Worm (Caenorhabditis elegans): Measurements from ENCODE around the gene clec-242.

The clec-242 gene

DNA sequence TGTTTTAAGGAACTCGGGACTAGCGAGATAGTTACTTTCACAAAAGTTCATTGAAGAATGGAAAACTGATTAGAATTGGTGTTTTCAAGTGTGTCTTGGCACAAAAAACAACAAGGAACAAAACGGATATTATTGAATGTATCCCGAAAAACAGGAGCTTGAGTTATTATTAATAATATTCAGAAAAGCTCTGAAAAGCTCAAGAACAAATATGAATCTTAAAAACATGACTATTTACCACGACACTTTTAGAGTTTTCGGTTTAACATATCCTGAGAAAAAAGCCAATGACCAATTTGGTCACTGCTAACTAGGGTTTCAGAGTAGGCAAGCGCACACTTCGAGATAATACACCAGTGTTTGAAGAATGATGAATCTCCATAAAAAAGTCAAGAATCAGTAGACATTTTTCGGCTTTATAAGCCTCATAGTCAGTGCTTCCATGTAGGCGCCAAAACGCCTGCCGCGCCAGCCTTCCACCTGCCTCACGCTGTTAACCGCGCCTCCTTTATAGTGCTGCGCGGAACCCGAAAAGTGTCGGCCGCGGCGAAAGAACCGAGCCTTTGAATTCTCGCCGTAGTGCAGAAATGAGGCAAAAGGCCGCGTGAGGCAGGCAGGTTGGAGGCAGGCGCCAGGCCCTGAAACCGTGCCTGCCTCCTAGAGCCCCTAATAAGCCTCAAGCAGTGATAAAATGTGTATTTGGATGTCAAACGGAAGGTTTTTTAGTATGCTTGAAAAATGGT is 33.1 kb downstream of the clec-242 start, which contains the start of gene srh-236:
srh-236 (minus strand) TSS at position 51 of the 743 bp plus-strand sequence.
- no peak for TF ChIP-seq ztf-11 (tag; optimal IDR thresholded peaks at IDR 0.05)
- TF ChIP-seq F13H6.1 (tag; optimal IDR thresholded peaks at IDR 0.05) = no peak
- no peak for TF ChIP-seq ceh-16 (tag; optimal IDR thresholded peaks at IDR 0.05)
- no peak for TF ChIP-seq sem-4 (tag; optimal IDR thresholded peaks at IDR 0.05)
- no peak for TF ChIP-seq mdl-1 (tag; optimal IDR thresholded peaks at IDR 0.05)

- TF ChIP-seq unc-39 (tag; optimal IDR thresholded peaks at IDR 0.05) (no peak), lin-11 (tag; optimal IDR thresholded peaks at IDR 0.05) (no peak), R02D3.7 (tag; optimal IDR thresholded peaks at IDR 0.05) (no peak), nhr-23 (tag; optimal IDR thresholded peaks at IDR 0.05) (no peak), lin-39 (tag; optimal IDR thresholded peaks at IDR 0.05) (no peak), ceh-82 (tag; optimal IDR thresholded peaks at IDR 0.05) (no peak), C34F6.9 (tag; optimal IDR thresholded peaks at IDR 0.05) (no peak), skn-1 (tag; optimal IDR thresholded peaks at IDR 0.05) (no peak), F13H6.1 (tag; optimal IDR thresholded peaks at IDR 0.05) (no peak), nhr-237 (tag; optimal IDR thresholded peaks at IDR 0.05) (no peak), elt-3 (tag; optimal IDR thresholded peaks at IDR 0.05) (no peak), zag-1 (tag; optimal IDR thresholded peaks at IDR 0.05) (no peak), sma-3 (GFP tag; optimal IDR thresholded peaks at IDR 0.05) (no peak)
Observed at ce11 chrV:17208045-17208444, 37.3 kb downstream of the clec-242 start, which contains the start of gene Y68A4A.13. TSS of gene Y68A4A.13 (minus strand) at chrV:17208145.

DNA sequence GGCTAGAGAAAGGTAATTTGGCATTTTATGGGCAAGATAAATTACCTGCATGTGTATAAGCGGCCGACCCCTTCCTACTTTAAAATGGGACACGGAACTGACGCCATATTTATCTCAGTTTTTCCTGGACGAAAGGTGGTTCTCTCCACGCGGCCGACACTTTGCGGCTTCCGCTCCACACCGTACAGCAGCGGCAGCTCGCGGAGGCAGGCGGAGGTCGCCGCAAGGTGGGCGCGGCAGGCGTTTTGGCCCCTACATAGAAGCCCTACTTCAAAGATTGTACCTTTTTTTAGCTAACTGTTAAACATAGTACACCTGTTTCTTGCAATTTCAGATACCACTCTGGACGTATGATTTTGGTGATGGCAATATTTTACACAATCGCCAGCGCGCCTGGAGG is 38.8 kb downstream of the clec-242 start:
- no peak for TF ChIP-seq snpc-4 (tag; optimal IDR thresholded peaks at IDR 0.05)
- no peak for TF ChIP-seq lsy-2 (tag; optimal IDR thresholded peaks at IDR 0.05)
- no peak for TF ChIP-seq nhr-21 (tag; optimal IDR thresholded peaks at IDR 0.05)
- no peak for TF ChIP-seq ztf-1 (GFP tag; conservative IDR thresholded peaks at IDR 0.05)
- TF ChIP-seq ztf-11 (tag; optimal IDR thresholded peaks at IDR 0.05) = no peak
- TF ChIP-seq sem-4 (tag; optimal IDR thresholded peaks at IDR 0.05) = no peak
- TF ChIP-seq nhr-11 (tag; optimal IDR thresholded peaks at IDR 0.05) = no peak
- no peak for TF ChIP-seq nhr-129 (tag; optimal IDR thresholded peaks at IDR 0.05)
- no peak for TF ChIP-seq Y55F3AM.14 (GFP tag; optimal IDR thresholded peaks at IDR 0.05)

DNA sequence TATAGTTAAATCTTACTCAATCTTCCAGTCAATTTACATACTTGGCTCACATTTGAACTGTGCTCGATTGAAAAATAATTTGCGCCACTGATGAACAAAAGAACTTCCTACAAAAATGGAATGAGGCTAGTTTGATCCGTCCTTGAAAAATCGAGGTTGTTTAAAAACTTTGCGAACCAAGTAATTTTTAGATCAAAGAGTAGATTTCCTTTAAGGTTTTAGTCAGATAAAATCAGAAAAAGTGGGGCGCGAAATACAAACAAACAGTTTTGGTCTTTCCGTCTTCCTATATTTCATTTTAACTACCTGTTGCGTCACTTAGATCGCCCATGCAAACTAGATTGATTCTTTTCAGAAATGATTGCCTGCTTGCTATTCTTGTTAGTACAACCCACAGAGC is 43.5 kb downstream of the clec-242 start, which contains the start of gene Y68A4A.10:
Y68A4A.10 (plus strand) TSS at position 301 of the 400 bp plus-strand sequence.
- TF ChIP-seq dmd-4 (tag; optimal IDR thresholded peaks at IDR 0.05) (no peak), fos-1 (tag; optimal IDR thresholded peaks at IDR 0.05) (no peak), R02D3.7 (tag; optimal IDR thresholded peaks at IDR 0.05) (no peak), nhr-10 (tag; optimal IDR thresholded peaks at IDR 0.05) (no peak), ztf-11 (tag; optimal IDR thresholded peaks at IDR 0.05) (no peak), nhr-21 (tag; optimal IDR thresholded peaks at IDR 0.05) (no peak), mab-5 (tag; optimal IDR thresholded peaks at IDR 0.05) (no peak), elt-3 (tag; optimal IDR thresholded peaks at IDR 0.05) (no peak), C34F6.9 (tag; optimal IDR thresholded peaks at IDR 0.05) (no peak), gmeb-1 (tag; optimal IDR thresholded peaks at IDR 0.05) (no peak), sma-9 (GFP tag; optimal IDR thresholded peaks at IDR 0.05) (no peak), sma-9 (tag; optimal IDR thresholded peaks at IDR 0.05) (no peak), elt-1 (tag; optimal IDR thresholded peaks at IDR 0.05) (no peak), peb-1 (tag; optimal IDR thresholded peaks at IDR 0.05) (no peak), aly-2 (tag; optimal IDR thresholded peaks at IDR 0.05) (no peak)

DNA sequence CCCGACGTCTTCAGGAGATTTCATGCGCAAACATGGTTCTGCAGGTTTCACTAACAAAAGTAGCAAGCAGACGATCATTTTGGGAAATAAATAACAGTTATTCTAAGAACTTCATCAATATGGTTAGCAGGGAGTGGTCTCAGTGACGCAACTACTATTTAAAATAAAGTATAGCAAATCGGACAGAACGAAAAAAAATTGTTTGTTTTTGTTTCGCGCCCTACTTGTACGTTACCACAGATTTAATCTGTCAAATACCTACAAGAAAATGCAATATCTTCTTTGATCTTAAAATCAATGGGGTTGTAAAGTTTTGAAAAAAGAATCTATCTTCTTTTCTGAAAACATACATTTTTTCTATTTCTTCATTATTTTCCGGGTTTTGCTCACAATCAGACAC is 46.4 kb downstream of the clec-242 start, which contains the start of gene srz-96:
srz-96 (plus strand) TSS at position 301 of the 400 bp plus-strand sequence.
- no peak for TF ChIP-seq lsy-2 (tag; optimal IDR thresholded peaks at IDR 0.05)
- TF ChIP-seq zag-1 (tag; optimal IDR thresholded peaks at IDR 0.05) = no peak
- TF ChIP-seq elt-1 (tag; optimal IDR thresholded peaks at IDR 0.05) = no peak
- TF ChIP-seq ztf-11 (tag; optimal IDR thresholded peaks at IDR 0.05) = no peak
- no peak for TF ChIP-seq nhr-6 (tag; optimal IDR thresholded peaks at IDR 0.05)
- no peak for TF ChIP-seq ztf-1 (GFP tag; conservative IDR thresholded peaks at IDR 0.05)
- TF ChIP-seq sma-3 (GFP tag; optimal IDR thresholded peaks at IDR 0.05) = no peak
- TF ChIP-seq sma-9 (GFP tag; optimal IDR thresholded peaks at IDR 0.05) = no peak
- no peak for TF ChIP-seq sma-9 (tag; optimal IDR thresholded peaks at IDR 0.05)
- TF ChIP-seq dmd-4 (tag; optimal IDR thresholded peaks at IDR 0.05) = no peak
- TF ChIP-seq ceh-82 (tag; optimal IDR thresholded peaks at IDR 0.05) = no peak
- no peak for TF ChIP-seq alr-1 (tag; optimal IDR thresholded peaks at IDR 0.05)
